Worm (Caenorhabditis elegans) whole organism, L3 larva: ENCODE results near the gene srw-138.

Experiments
- daf-12 ChIP-seq: fragments of 150-350 bp; optimal IDR thresholded peaks from 2 replicates; lab custom pipeline; 2014; ENCODE audit warnings: missing biosample characterization, missing genetic modification reagents, missing genetic modification characterization
- egl-27 ChIP-seq: sonication (generic microtip); optimal IDR thresholded peaks from 4 replicates; lab custom pipeline; 2017; ENCODE audit warnings: missing biosample characterization, missing genetic modification reagents, missing genetic modification characterization
- elt-1 ChIP-seq: fragments of 150-350 bp; optimal IDR thresholded peaks from 2 replicates; lab custom pipeline; 2014; ENCODE audit warnings: missing biosample characterization, missing genetic modification characterization
- lin-15B ChIP-seq: fragments of 150-350 bp; optimal IDR thresholded peaks from 2 replicates; lab custom pipeline; 2014; ENCODE audit warnings: missing biosample characterization, missing genetic modification characterization
- lsy-12 ChIP-seq: sonication (generic microtip); optimal IDR thresholded peaks from 2 replicates; lab custom pipeline; 2016; ENCODE audit warnings: mild to moderate bottlenecking, missing genetic modification characterization, missing compliant biosample characterization
- mml-1 ChIP-seq: fragments of 150-350 bp; sonication (generic microtip); optimal IDR thresholded peaks from 3 replicates; lab custom pipeline; 2014; ENCODE audit warnings: missing biosample characterization, missing genetic modification characterization
- nhr-11 ChIP-seq: fragments of 150-350 bp; optimal IDR thresholded peaks from 2 replicates; lab custom pipeline; 2014; ENCODE audit warnings: missing biosample characterization, missing genetic modification characterization
- nhr-12 ChIP-seq: fragments of 150-350 bp; optimal IDR thresholded peaks from 2 replicates; lab custom pipeline; 2014; ENCODE audit warnings: missing biosample characterization, missing genetic modification characterization
- nhr-25 ChIP-seq: sonication (generic microtip); optimal IDR thresholded peaks from 2 replicates; lab custom pipeline; 2017; ENCODE audit warnings: missing biosample characterization, missing genetic modification characterization
- nhr-28 ChIP-seq: fragments of 150-350 bp; optimal IDR thresholded peaks from 2 replicates; lab custom pipeline; 2014; ENCODE audit warnings: missing biosample characterization, missing genetic modification characterization
- sea-2 ChIP-seq: fragments of 150-350 bp; sonication (generic microtip); optimal IDR thresholded peaks from 4 replicates; lab custom pipeline; 2014; ENCODE audit warnings: missing biosample characterization, missing genetic modification reagents, missing genetic modification characterization
- unc-62 ChIP-seq: fragments of 150-350 bp; sonication (generic microtip); optimal IDR thresholded peaks from 4 replicates; lab custom pipeline; 2014; ENCODE audit warnings: missing biosample characterization, missing genetic modification reagents, missing genetic modification characterization

DNA sequence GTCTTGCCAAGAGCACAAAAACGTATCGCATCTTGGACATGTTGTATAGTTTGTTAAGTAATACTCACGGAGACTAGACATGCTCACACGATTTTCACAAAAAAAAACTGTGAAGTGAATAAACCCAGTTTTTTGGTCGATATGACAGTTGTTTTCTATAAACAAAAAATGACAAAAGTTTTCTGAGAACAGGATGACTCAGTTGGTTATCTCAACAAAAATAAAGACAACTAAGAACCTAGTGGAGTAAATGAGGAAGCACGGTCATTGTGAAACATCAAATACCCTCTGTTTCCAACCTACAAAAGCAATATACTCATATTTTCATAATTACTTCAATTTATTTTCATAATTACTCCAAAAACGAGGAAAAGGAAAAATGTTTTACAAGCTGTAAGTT, 17.3 kb downstream of the srw-138 start, which contains the start of gene srh-87:
- TF ChIP-seq lsy-12 (tag; lab: Kevin White, UChicago) (no peak), mml-1 (no peak), nhr-11 (tag; lab: Kevin White, UChicago) (no peak), elt-1 (tag; lab: Kevin White, UChicago) (no peak), nhr-28 (no peak), daf-12 (no peak), sea-2 (GFP tag; lab: Kevin White, UChicago) (no peak), nhr-12 (no peak), nhr-25 (tag; lab: Kevin White, UChicago) (no peak), egl-27 (no peak), unc-62 (GFP tag; lab: Kevin White, UChicago) (no peak), lin-15B (tag; lab: Kevin White, UChicago) (no peak)
